Fruit fly (Drosophila melanogaster) S2 (cell line): Measurements from ENCODE around the gene CG6409.

Source experiments
- CG8478 ChIP-seq: fragments of >200 bp; optimal IDR thresholded peaks from 2 replicates; lab custom pipeline; 2018
- CTCF ChIP-seq, 2 experiments: fragments of >200 bp; optimal IDR thresholded peaks; 2 replicates each; lab custom pipeline; 2018

dm6 chr3L:10857515-10858023 is 24.6 kb downstream of the CG6409 start:
- TF ChIP-seq CG8478 (no peak), CTCF (optimal IDR thresholded peaks at IDR 0.05; lab: Kevin White, UChicago) (no peak)
